Worm (Caenorhabditis elegans) whole organism, L2 larva: ENCODE results near the gene K01F9.2.

Experiments used
- C34F6.9 ChIP-seq: fragments of 150-350 bp; optimal IDR thresholded peaks from 2 replicates; lab custom pipeline; 2014; ENCODE audit warnings: missing biosample characterization, missing genetic modification characterization
- F13H6.1 ChIP-seq: sonication (generic microtip); optimal IDR thresholded peaks from 2 replicates; lab custom pipeline; 2016; ENCODE audit warnings: missing genetic modification characterization, missing compliant biosample characterization
- R02D3.7 ChIP-seq: fragments of 150-350 bp; optimal IDR thresholded peaks from 2 replicates; lab custom pipeline; 2014; ENCODE audit warnings: missing biosample characterization, missing genetic modification characterization
- Y55F3AM.14 ChIP-seq: fragments of 200-800 bp; sonication (Bioruptor generic); optimal IDR thresholded peaks from 2 replicates; lab custom pipeline; 2018; ENCODE audit warnings: mild to moderate bottlenecking, missing genetic modification characterization, missing compliant biosample characterization
- ZK546.5 ChIP-seq: sonication (generic microtip); optimal IDR thresholded peaks from 2 replicates; lab custom pipeline; 2017; ENCODE audit warnings: missing biosample characterization, missing genetic modification characterization
- aly-2 ChIP-seq: fragments of 150-350 bp; optimal IDR thresholded peaks from 2 replicates; lab custom pipeline; 2014; ENCODE audit warnings: missing biosample characterization, missing genetic modification characterization
- ama-1 ChIP-seq: fragments of 150-350 bp; optimal IDR thresholded peaks from 2 replicates; lab custom pipeline; 2018; ENCODE audit warnings: inconsistent platforms
- ceh-16 ChIP-seq: fragments of 150-350 bp; optimal IDR thresholded peaks from 2 replicates; lab custom pipeline; 2014; ENCODE audit warnings: missing biosample characterization, missing genetic modification characterization
- crh-2 ChIP-seq: sonication (generic microtip); optimal IDR thresholded peaks from 2 replicates; lab custom pipeline; 2017; ENCODE audit warnings: missing biosample characterization, missing genetic modification characterization
- egl-27 ChIP-seq: sonication (generic microtip); optimal IDR thresholded peaks from 3 replicates; lab custom pipeline; 2017; ENCODE audit warnings: missing biosample characterization, missing genetic modification reagents, missing genetic modification characterization
- elt-1 ChIP-seq: fragments of 150-350 bp; optimal IDR thresholded peaks from 2 replicates; lab custom pipeline; 2014; ENCODE audit warnings: missing biosample characterization, missing genetic modification characterization
- elt-3 ChIP-seq: sonication (generic microtip); optimal IDR thresholded peaks from 2 replicates; lab custom pipeline; 2017; ENCODE audit warnings: missing biosample characterization, missing genetic modification characterization
- fos-1 ChIP-seq: fragments of 150-350 bp; optimal IDR thresholded peaks from 2 replicates; lab custom pipeline; 2014; ENCODE audit warnings: missing biosample characterization, missing genetic modification characterization
- gmeb-1 ChIP-seq: fragments of 150-350 bp; optimal IDR thresholded peaks from 2 replicates; lab custom pipeline; 2014; ENCODE audit warnings: missing biosample characterization, missing genetic modification characterization
- lin-11 ChIP-seq: fragments of 150-350 bp; sonication (generic microtip); optimal IDR thresholded peaks from 2 replicates; lab custom pipeline; 2014; ENCODE audit warnings: missing biosample characterization, missing genetic modification characterization, inconsistent platforms, mixed read lengths
- lin-13 ChIP-seq: fragments of 150-350 bp; optimal IDR thresholded peaks from 2 replicates; lab custom pipeline; 2014; ENCODE audit warnings: missing biosample characterization, missing genetic modification reagents, missing genetic modification characterization
- lin-39 ChIP-seq: fragments of 150-350 bp; optimal IDR thresholded peaks from 2 replicates; lab custom pipeline; 2014; ENCODE audit warnings: missing biosample characterization, missing genetic modification reagents, missing genetic modification characterization
- lsy-2 ChIP-seq, 2 experiments: fragments of 150-350 bp in 1 of 2; sonication (generic microtip) in 1 of 2; optimal IDR thresholded peaks; 2 replicates each; lab custom pipeline; 2014 to 2017; ENCODE audit warnings: missing biosample characterization in 2 of 2, missing genetic modification characterization in 2 of 2
- mdl-1 ChIP-seq, 2 experiments: fragments of 150-350 bp in 1 of 2; sonication (generic microtip) in 1 of 2; optimal IDR thresholded peaks; 2 replicates each; lab custom pipeline; 2017; ENCODE audit warnings: missing biosample characterization in 2 of 2, missing genetic modification characterization in 2 of 2
- nhr-10 ChIP-seq: sonication (generic microtip); optimal IDR thresholded peaks from 2 replicates; lab custom pipeline; 2017; ENCODE audit warnings: missing biosample characterization, missing genetic modification characterization
- nhr-12 ChIP-seq: fragments of 150-350 bp; optimal IDR thresholded peaks from 2 replicates; lab custom pipeline; 2014; ENCODE audit warnings: missing biosample characterization, missing genetic modification characterization
- nhr-129 ChIP-seq: fragments of 150-350 bp; optimal IDR thresholded peaks from 2 replicates; lab custom pipeline; 2014; ENCODE audit warnings: missing biosample characterization, missing genetic modification characterization
- nhr-21 ChIP-seq: fragments of 150-350 bp; optimal IDR thresholded peaks from 2 replicates; lab custom pipeline; 2014; ENCODE audit warnings: missing biosample characterization, missing genetic modification characterization
- nhr-23 ChIP-seq: fragments of 150-350 bp; optimal IDR thresholded peaks from 2 replicates; lab custom pipeline; 2014; ENCODE audit warnings: missing biosample characterization, missing genetic modification reagents, missing genetic modification characterization
- nhr-25 ChIP-seq: fragments of 150-350 bp; sonication (generic microtip); optimal IDR thresholded peaks from 3 replicates; lab custom pipeline; 2014; ENCODE audit warnings: missing biosample characterization, missing genetic modification characterization
- nhr-6 ChIP-seq: fragments of 150-350 bp; optimal IDR thresholded peaks from 2 replicates; lab custom pipeline; 2014; ENCODE audit warnings: missing biosample characterization, missing genetic modification characterization
- nhr-77 ChIP-seq: fragments of 150-350 bp; optimal IDR thresholded peaks from 2 replicates; lab custom pipeline; 2014; ENCODE audit warnings: missing biosample characterization, missing genetic modification characterization
- sem-4 ChIP-seq: fragments of 150-350 bp; optimal IDR thresholded peaks from 2 replicates; lab custom pipeline; 2014; ENCODE audit warnings: missing biosample characterization, missing genetic modification reagents, missing genetic modification characterization
- skn-1 ChIP-seq: sonication (generic microtip); optimal IDR thresholded peaks from 2 replicates; lab custom pipeline; 2017; ENCODE audit warnings: missing biosample characterization, missing genetic modification characterization
- sma-3 ChIP-seq: sonication (generic microtip); optimal IDR thresholded peaks from 2 replicates; lab custom pipeline; 2016; ENCODE audit warnings: missing genetic modification reagents, missing genetic modification characterization, missing compliant biosample characterization
- sma-9 ChIP-seq, 2 experiments: fragments of 150-350 bp in 1 of 2; sonication (generic microtip) in 1 of 2; optimal IDR thresholded peaks; 2 replicates each; lab custom pipeline; 2014 to 2016; ENCODE audit warnings: missing genetic modification characterization in 2 of 2, mild to moderate bottlenecking in 1 of 2, missing biosample characterization in 1 of 2, missing compliant biosample characterization in 1 of 2, missing genetic modification reagents in 1 of 2, moderate library complexity in 1 of 2
- snpc-4 ChIP-seq: fragments of 150-350 bp; optimal IDR thresholded peaks from 2 replicates; lab custom pipeline; 2014; ENCODE audit warnings: missing biosample characterization, missing genetic modification characterization
- unc-39 ChIP-seq: fragments of 150-350 bp; optimal IDR thresholded peaks from 2 replicates; lab custom pipeline; 2014; ENCODE audit warnings: missing biosample characterization, missing genetic modification characterization
- unc-55 ChIP-seq: fragments of 150-350 bp; sonication (generic microtip); optimal IDR thresholded peaks from 3 replicates; lab custom pipeline; 2014; ENCODE audit warnings: missing biosample characterization, missing genetic modification reagents, missing genetic modification characterization
- zag-1 ChIP-seq: fragments of 150-350 bp; optimal IDR thresholded peaks from 2 replicates; lab custom pipeline; 2014; ENCODE audit warnings: missing biosample characterization, missing genetic modification characterization
- ztf-1 ChIP-seq: fragments of 200-800 bp; sonication (Bioruptor generic); conservative IDR thresholded peaks from 2 replicates; pipeline ENCODE4 v1.3.6; 2022; ENCODE audit warnings: missing genetic modification characterization, missing compliant biosample characterization

Gene K01F9.2

DNA sequence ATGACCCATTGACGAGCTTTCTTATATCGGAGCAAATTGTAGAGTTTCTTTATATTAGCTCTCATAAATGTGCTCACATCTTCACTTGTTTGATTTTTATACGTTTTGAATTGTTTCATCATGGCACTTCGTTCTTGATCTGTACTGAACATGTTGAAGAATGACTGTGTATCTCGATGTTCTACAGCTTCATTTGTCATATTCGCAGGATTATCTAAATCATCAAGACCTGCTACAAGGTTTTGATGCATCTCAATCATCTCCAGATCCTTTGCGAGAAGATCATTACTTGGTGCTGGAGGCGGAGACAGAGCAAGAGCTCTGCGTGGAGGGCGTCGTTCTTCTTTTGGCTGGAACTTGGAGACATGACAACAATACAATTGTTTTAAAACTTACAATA, 26.3 kb upstream of the K01F9.2 start:
- TF ChIP-seq lin-39 (tag; lab: Kevin White, UChicago), result no peak
- no peak for TF ChIP-seq nhr-77 (tag; lab: Kevin White, UChicago)
- no peak for TF ChIP-seq egl-27 (tag; lab: Kevin White, UChicago)

DNA sequence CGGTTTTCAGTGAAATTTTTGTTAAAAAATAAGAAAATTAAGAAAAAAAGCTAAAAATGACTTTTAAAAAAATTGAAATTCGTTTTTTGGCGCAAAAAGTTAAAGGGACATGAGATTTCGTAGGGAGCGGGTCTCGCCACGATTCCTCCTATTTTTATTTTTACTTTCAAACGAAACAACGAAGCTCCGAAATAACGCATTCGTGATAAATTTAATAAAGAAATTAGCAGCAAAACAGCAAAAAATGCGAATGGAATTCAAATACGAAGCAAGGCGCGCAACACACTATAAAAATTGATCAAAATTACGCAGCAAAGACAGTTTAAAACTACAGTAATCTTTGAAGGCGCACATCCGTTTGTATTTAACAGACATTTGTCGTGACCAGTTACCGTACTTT, 22.8 kb upstream of the K01F9.2 start:
- TF ChIP-seq nhr-129 (peak; percentile 39), gmeb-1 (tag; lab: Kevin White, UChicago) (peak; percentile 66), ceh-16 (tag; lab: Kevin White, UChicago) (no peak), crh-2 (tag; lab: Kevin White, UChicago) (peak; percentile 44), unc-55 (peak; percentile 83), R02D3.7 (tag; lab: Kevin White, UChicago) (no peak), lsy-2 (tag; optimal IDR thresholded peaks at IDR 0.05; lab: Kevin White, UChicago) (peak; percentile 26 to 84), sma-9 (GFP tag; optimal IDR thresholded peaks at IDR 0.05; lab: Kevin White, UChicago) (no peak), sma-9 (tag; optimal IDR thresholded peaks at IDR 0.05; lab: Kevin White, UChicago) (no peak), lin-13 (GFP tag; lab: Kevin White, UChicago) (peak; percentile 39), sma-3 (GFP tag; lab: Kevin White, UChicago) (no peak), fos-1 (tag; lab: Kevin White, UChicago) (no peak), C34F6.9 (tag; lab: Kevin White, UChicago) (peak; percentile 64)

DNA sequence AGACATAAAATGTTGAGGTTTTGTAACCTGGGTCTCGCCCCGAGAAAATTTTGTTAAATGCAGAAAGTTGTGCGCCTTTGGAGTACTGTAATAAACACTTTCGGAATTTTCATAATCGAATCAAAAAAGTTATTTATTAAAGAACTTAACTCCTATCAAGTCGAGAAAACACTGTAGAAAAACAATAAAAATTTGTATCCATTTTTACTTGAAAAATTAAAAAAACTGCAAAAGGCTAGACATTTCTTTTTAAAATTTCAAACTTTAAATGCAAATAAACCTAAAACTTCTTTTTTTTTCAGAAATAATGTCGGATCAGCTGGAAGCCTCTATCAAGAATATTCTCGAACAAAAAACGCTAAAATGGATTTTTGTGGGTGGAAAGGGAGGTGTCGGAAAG, 17.9 kb upstream of the K01F9.2 start, which contains the start of gene asna-1:
Gene asna-1 (plus strand): TSS at position 301 of the 400 bp plus-strand sequence.
- no peak for TF ChIP-seq sma-9 (GFP tag; optimal IDR thresholded peaks at IDR 0.05; lab: Kevin White, UChicago)
- no peak for TF ChIP-seq sma-9 (tag; optimal IDR thresholded peaks at IDR 0.05; lab: Kevin White, UChicago)
- no peak for TF ChIP-seq sem-4 (tag; lab: Kevin White, UChicago)
- TF ChIP-seq lsy-2 (tag; optimal IDR thresholded peaks at IDR 0.05; lab: Kevin White, UChicago), result no peak
- no peak for TF ChIP-seq egl-27 (tag; lab: Kevin White, UChicago)
- TF ChIP-seq lin-11, result no peak
- TF ChIP-seq nhr-6 (tag; lab: Kevin White, UChicago), result no peak

DNA sequence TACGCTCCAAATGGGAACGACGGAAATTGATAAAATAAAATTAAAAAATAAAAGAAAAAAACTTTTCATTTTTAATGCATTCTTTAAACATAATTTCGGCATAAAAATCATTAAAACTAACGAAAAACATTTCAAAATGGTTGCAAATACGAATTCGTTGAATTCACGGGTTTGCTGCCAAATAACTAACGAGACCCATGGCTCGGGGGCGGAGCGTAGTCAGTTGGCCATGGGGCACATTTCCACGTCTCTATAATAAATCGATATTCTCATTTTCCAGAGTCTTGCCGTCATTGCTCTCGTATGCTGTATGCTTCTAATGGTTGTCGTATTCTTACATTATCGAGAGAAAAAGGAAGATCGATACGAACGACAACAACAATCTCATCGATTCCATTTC, 16.5 kb upstream of the K01F9.2 start, which contains the start of gene ZK637.4:
Gene ZK637.4 (plus strand): TSS at position 301 of the 400 bp plus-strand sequence.
- TF ChIP-seq F13H6.1 (tag; lab: Kevin White, UChicago) (no peak), ZK546.5 (tag; lab: Kevin White, UChicago) (no peak), lsy-2 (tag; optimal IDR thresholded peaks at IDR 0.05; lab: Kevin White, UChicago) (no peak), Y55F3AM.14 (GFP tag; lab: Kevin White, UChicago) (no peak), sma-9 (GFP tag; optimal IDR thresholded peaks at IDR 0.05; lab: Kevin White, UChicago) (no peak), sma-9 (tag; optimal IDR thresholded peaks at IDR 0.05; lab: Kevin White, UChicago) (no peak), lin-39 (tag; lab: Kevin White, UChicago) (no peak), sma-3 (GFP tag; lab: Kevin White, UChicago) (no peak)

DNA sequence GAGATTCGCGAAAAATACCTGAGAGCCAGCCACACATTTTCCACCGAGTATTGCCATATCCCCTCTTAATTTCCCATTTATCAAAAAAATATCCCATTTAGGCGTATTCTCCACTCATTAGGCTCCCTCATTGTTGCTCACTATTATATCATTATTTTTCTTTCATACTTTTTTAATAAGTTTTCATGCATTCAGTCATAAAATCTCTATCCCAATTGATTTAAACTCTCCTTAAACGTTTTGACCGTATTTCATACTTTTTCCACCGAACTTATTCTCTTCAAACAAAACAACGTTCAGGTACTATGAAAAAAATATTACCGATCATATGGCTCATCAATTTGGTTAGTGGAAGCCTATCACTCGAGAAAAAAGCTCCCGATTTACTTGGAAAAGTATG, 13.0 kb upstream of the K01F9.2 start, which contains the start of gene lnkn-1:
Gene lnkn-1 (plus strand): TSS at position 301 of the 400 bp plus-strand sequence.
- no peak for TF ChIP-seq unc-39 (tag; lab: Kevin White, UChicago)
- no peak for TF ChIP-seq nhr-10 (tag; lab: Kevin White, UChicago)
- TF ChIP-seq crh-2 (tag; lab: Kevin White, UChicago), result no peak
- no peak for TF ChIP-seq lin-39 (tag; lab: Kevin White, UChicago)
- no peak for TF ChIP-seq unc-55
- no peak for TF ChIP-seq aly-2 (tag; lab: Kevin White, UChicago)
- TF ChIP-seq sma-3 (GFP tag; lab: Kevin White, UChicago), result no peak
- TF ChIP-seq ztf-1 (GFP tag; lab: Robert Waterston, UW), result no peak
- no peak for TF ChIP-seq gmeb-1 (tag; lab: Kevin White, UChicago)
- no peak for TF ChIP-seq zag-1 (tag; lab: Kevin White, UChicago)
- TF ChIP-seq snpc-4 (tag; lab: Kevin White, UChicago), result no peak
- no peak for TF ChIP-seq nhr-12 (tag; lab: Kevin White, UChicago)

DNA sequence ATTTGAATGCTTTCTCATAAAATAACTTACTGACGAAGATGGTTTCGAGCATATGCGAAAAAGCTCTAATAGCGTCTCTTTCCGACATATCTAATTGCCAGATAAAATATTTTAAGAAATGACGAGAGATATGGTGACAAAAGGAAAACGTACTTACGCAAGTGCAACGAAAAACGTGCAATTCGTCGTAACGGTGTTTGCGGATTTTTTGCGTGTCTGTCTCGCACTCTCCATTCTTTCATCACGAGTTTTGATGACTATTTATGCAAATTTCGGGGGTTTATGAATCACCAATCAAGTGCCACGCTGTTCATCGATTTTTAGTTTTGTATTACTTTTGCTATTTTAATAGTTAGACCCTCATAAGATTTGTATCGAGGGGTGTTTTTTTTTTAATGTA, 12.0 kb upstream of the K01F9.2 start, which contains the start of gene ZK637.14:
Gene ZK637.14 (minus strand): TSS at position 201 of the 400 bp plus-strand sequence.
- no peak for TF ChIP-seq nhr-12 (tag; lab: Kevin White, UChicago)
- TF ChIP-seq elt-1 (tag; lab: Kevin White, UChicago), result no peak
- peak; percentile 61 for TF ChIP-seq unc-55
- TF ChIP-seq nhr-25 (tag; lab: Kevin White, UChicago), result peak; percentile 3
- peak; percentile 23 for TF ChIP-seq nhr-21 (tag; lab: Kevin White, UChicago)
- TF ChIP-seq lin-13 (GFP tag; lab: Kevin White, UChicago), result no peak
- peak; percentile 95 for TF ChIP-seq fos-1 (tag; lab: Kevin White, UChicago)
- TF ChIP-seq nhr-77 (tag; lab: Kevin White, UChicago), result no peak
- no peak for TF ChIP-seq egl-27 (tag; lab: Kevin White, UChicago)
- peak; percentile 49 for TF ChIP-seq gmeb-1 (tag; lab: Kevin White, UChicago)
- peak; percentile 15 for TF ChIP-seq sma-9 (GFP tag; optimal IDR thresholded peaks at IDR 0.05; lab: Kevin White, UChicago)
- no peak for TF ChIP-seq sma-9 (tag; optimal IDR thresholded peaks at IDR 0.05; lab: Kevin White, UChicago)
- TF ChIP-seq skn-1 (tag; lab: Kevin White, UChicago), result peak; percentile 73
- peak; percentile 9 for TF ChIP-seq nhr-6 (tag; lab: Kevin White, UChicago)
- TF ChIP-seq ztf-1 (GFP tag; lab: Robert Waterston, UW), result no peak
- TF ChIP-seq sma-3 (GFP tag; lab: Kevin White, UChicago), result peak; percentile 16
- TF ChIP-seq lin-11, result peak; percentile 39
- TF ChIP-seq lin-39 (tag; lab: Kevin White, UChicago), result no peak
- no peak for TF ChIP-seq mdl-1 (tag; optimal IDR thresholded peaks at IDR 0.05; lab: Kevin White, UChicago)
- TF ChIP-seq elt-3 (tag; lab: Kevin White, UChicago), result no peak
- peak; percentile 45 to 76 for TF ChIP-seq lsy-2 (tag; optimal IDR thresholded peaks at IDR 0.05; lab: Kevin White, UChicago)
- no peak for TF ChIP-seq nhr-23
- TF ChIP-seq ama-1 (lab: Kevin White, UChicago), result peak; percentile 2
- TF ChIP-seq crh-2 (tag; lab: Kevin White, UChicago), result peak; percentile 89
- TF ChIP-seq nhr-129, result peak; percentile 71
- TF ChIP-seq C34F6.9 (tag; lab: Kevin White, UChicago), result peak; percentile 93
